Fruit fly (Drosophila melanogaster): ENCODE measurements around the gene Lip3.

- TF ChIP-seq CG8478 (optimal IDR thresholded peaks at IDR 0.05) (no peak), CTCF (optimal IDR thresholded peaks at IDR 0.05) (no peak)
Observed at dm6 chr3R:13388160-13388870, 16.6 kb upstream of the Lip3 start, which contains the start of gene CG9799.

Data from S2 (cell line).